Fruit fly (Drosophila melanogaster): ENCODE results near the gene Mur89F.
A peak's percentile ranks its signal among the peaks of the same experiment; 100 is the strongest.

Gene Mur89F

DNA sequence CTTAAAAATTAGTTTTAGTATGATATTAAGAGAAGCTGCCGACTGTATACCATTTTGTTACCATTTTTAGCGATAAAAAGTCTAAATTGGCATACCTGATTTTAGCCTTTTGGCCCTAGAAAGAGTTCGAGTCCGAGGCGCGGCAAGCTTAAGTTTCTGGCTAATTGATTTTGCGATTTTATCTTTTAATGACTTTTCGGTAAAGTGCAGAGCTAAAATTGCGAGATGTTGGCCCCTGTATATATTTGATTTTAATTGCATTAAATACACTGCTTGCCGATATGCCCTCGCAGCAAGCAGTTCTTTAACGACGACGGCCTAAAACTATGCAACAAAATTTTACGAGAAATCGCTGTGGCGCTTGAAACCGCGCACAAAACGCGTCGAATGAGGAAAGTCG, 29.6 kb upstream of the Mur89F start (continued):
- TF ChIP-seq en (GFP tag; optimal IDR thresholded peaks at IDR 0.05), result no peak
- TF ChIP-seq Meics (GFP tag; optimal IDR thresholded peaks at IDR 0.05), result no peak
- TF ChIP-seq CG31388 (GFP tag; optimal IDR thresholded peaks at IDR 0.05), result no peak
- TF ChIP-seq CG6254 (GFP tag; optimal IDR thresholded peaks at IDR 0.05), result no peak
- TF ChIP-seq CG10321 (GFP tag; IDR thresholded peaks at IDR 0.05), result no peak
- TF ChIP-seq CG12155 (GFP tag; optimal IDR thresholded peaks at IDR 0.05), result no peak
- no peak for TF ChIP-seq CG17568 (GFP tag; optimal IDR thresholded peaks at IDR 0.05)
- no peak for TF ChIP-seq gsb-n (tag; optimal IDR thresholded peaks at IDR 0.05)
- TF ChIP-seq CG10979 (tag; optimal IDR thresholded peaks at IDR 0.05), result no peak
- no peak for TF ChIP-seq sima (GFP tag; optimal IDR thresholded peaks at IDR 0.05)
- no peak for TF ChIP-seq schlank (tag; optimal IDR thresholded peaks at IDR 0.05)
- TF ChIP-seq az2 (GFP tag; optimal IDR thresholded peaks at IDR 0.05), result peak; percentile 31
- TF ChIP-seq CG2116 (GFP tag; optimal IDR thresholded peaks at IDR 0.05), result no peak
- TF ChIP-seq CG18599 (GFP tag; optimal IDR thresholded peaks at IDR 0.05), result no peak
- no peak for TF ChIP-seq HLHmδ (GFP tag; optimal IDR thresholded peaks at IDR 0.05)
- TF ChIP-seq MTF-1 (GFP tag; optimal IDR thresholded peaks at IDR 0.05; ENCODE audit: borderline replicate concordance), result no peak
- TF ChIP-seq ttk (GFP tag; IDR thresholded peaks at IDR 0.05), result 0 out of 2 replicates have a peak, but pooled peaks have one; percentile 7
- peak; percentile 47 for TF ChIP-seq CG4820 (GFP tag; optimal IDR thresholded peaks at IDR 0.05)
- no peak for TF ChIP-seq Hey (tag; optimal IDR thresholded peaks at IDR 0.05)
- no peak for TF ChIP-seq CG10431 (GFP tag; optimal IDR thresholded peaks at IDR 0.05)
- no peak for TF ChIP-seq ash1 (GFP tag; optimal IDR thresholded peaks at IDR 0.05)
- no peak for TF ChIP-seq CG4617 (GFP tag; optimal IDR thresholded peaks at IDR 0.05; ENCODE audit: borderline replicate concordance)
- TF ChIP-seq scrt (GFP tag; optimal IDR thresholded peaks at IDR 0.05), result no peak
- no peak for TF ChIP-seq caup (GFP tag; optimal IDR thresholded peaks at IDR 0.05; ENCODE audit: severe bottlenecking)
- no peak for TF ChIP-seq CHES-1-like (GFP tag; optimal IDR thresholded peaks at IDR 0.05)
- TF ChIP-seq CG8478 (optimal IDR thresholded peaks at IDR 0.05), result no peak
- TF ChIP-seq CG9932 (GFP tag; IDR thresholded peaks at IDR 0.05), result no peak
- TF ChIP-seq Ada2b (GFP tag; IDR thresholded peaks at IDR 0.05), result peak; percentile 71
- TF ChIP-seq repo (GFP tag; optimal IDR thresholded peaks at IDR 0.05), result no peak
- no peak for TF ChIP-seq lbe (GFP tag; optimal IDR thresholded peaks at IDR 0.05)
- no peak for TF ChIP-seq Usf (GFP tag; optimal IDR thresholded peaks at IDR 0.05)
- no peak for TF ChIP-seq Antp (GFP tag; optimal IDR thresholded peaks at IDR 0.05)
- no peak for TF ChIP-seq stc (GFP tag; IDR thresholded peaks at IDR 0.05)
- TF ChIP-seq BEAF-32 (GFP tag; optimal IDR thresholded peaks at IDR 0.05), result peak; percentile 6
- TF ChIP-seq slbo (GFP tag; IDR thresholded peaks at IDR 0.05), result peak; percentile 48
- no peak for TF ChIP-seq dm (GFP tag; optimal IDR thresholded peaks at IDR 0.05)
- no peak for TF ChIP-seq hb (GFP tag; IDR thresholded peaks at IDR 0.05; ENCODE audit: partially characterized antibody)
- TF ChIP-seq CG34376 (GFP tag; optimal IDR thresholded peaks at IDR 0.05), result no peak
- TF ChIP-seq trh (GFP tag; optimal IDR thresholded peaks at IDR 0.05), result no peak
- TF ChIP-seq CG3407 (GFP tag; optimal IDR thresholded peaks at IDR 0.05), result no peak
- TF ChIP-seq CG6272 (GFP tag; IDR thresholded peaks at IDR 0.05), result peak; percentile 38; the same call in 1 of the 2 replicates
- no peak for TF ChIP-seq CG13123 (GFP tag; optimal IDR thresholded peaks at IDR 0.05)
- TF ChIP-seq ap (GFP tag; IDR thresholded peaks at IDR 0.05), result peak; percentile 33; the same call in 1 of the 2 replicates
- TF ChIP-seq jing (GFP tag; optimal IDR thresholded peaks at IDR 0.05), result peak; percentile 13
- no peak for TF ChIP-seq lola (GFP tag; optimal IDR thresholded peaks at IDR 0.05)
- TF ChIP-seq gcm2 (GFP tag; optimal IDR thresholded peaks at IDR 0.05), result no peak
- TF ChIP-seq GATAe (GFP tag; conservative IDR thresholded peaks at IDR 0.05), result no peak
- TF ChIP-seq exex (tag; optimal IDR thresholded peaks at IDR 0.05), result no peak
- peak; percentile 12 for TF ChIP-seq lilli (GFP tag; optimal IDR thresholded peaks at IDR 0.05)
- TF ChIP-seq CoRest (tag; optimal IDR thresholded peaks at IDR 0.05), result peak; percentile 42
- TF ChIP-seq CG10565 (GFP tag; optimal IDR thresholded peaks at IDR 0.05), result no peak
